Worm (Caenorhabditis elegans) whole organism, early embryonic: Measurements from ENCODE around the gene clec-187.

Experiments
- aly-1 ChIP-seq: sonication (generic microtip); optimal IDR thresholded peaks from 2 replicates; lab custom pipeline; 2016; ENCODE audit warnings: missing genetic modification characterization, missing compliant biosample characterization
- hmbx-1 ChIP-seq: sonication (generic microtip); optimal IDR thresholded peaks from 2 replicates; lab custom pipeline; 2016; ENCODE audit warnings: mild to moderate bottlenecking, missing genetic modification characterization, missing compliant biosample characterization
- scrt-1 ChIP-seq: fragments of 200-800 bp; sonication (Bioruptor generic); IDR thresholded peaks from 2 replicates; pipeline ENCODE4 v1.3.6; 2022; ENCODE audit warnings: missing genetic modification characterization, missing compliant biosample characterization
- tbx-11 ChIP-seq: fragments of 200-800 bp; sonication (Bioruptor generic); IDR thresholded peaks from 2 replicates; pipeline ENCODE4 v1.3.6; 2022; ENCODE audit warnings: missing genetic modification characterization, missing compliant biosample characterization

DNA sequence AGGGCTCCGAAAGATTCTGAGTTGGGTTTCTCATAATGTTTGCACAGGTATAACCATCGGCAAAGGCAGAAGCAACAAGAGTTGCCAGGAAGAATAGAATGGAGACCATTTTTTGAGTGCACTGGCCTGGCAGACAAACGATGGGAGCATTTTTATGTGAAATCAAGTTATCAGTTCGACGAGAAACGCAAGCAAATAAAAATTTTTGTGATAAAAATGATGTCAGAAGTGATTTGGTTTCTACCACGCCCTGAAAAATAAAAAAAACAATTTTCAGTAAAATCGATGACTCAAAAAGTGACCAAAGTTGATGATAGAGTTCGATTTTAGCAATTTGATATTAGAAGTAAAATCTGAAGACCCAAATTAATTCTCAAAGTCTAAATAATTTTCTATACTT lies 38.6 kb upstream of the clec-187 start, which contains the start of gene K08D8.4:
- no peak for TF ChIP-seq scrt-1 (GFP tag; lab: Robert Waterston, UW)
- TF ChIP-seq hmbx-1 = no peak
- TF ChIP-seq tbx-11 (GFP tag; lab: Robert Waterston, UW) = no peak
- no peak for TF ChIP-seq aly-1 (tag; lab: Kevin White, UChicago)
